Fruit fly (Drosophila melanogaster) S2 (cell line): ENCODE data around the gene TotF.

Experiments
- CG8478 ChIP-seq: fragments of >200 bp; optimal IDR thresholded peaks from 2 replicates; lab custom pipeline; 2018
- CTCF ChIP-seq, 2 experiments: fragments of >200 bp; optimal IDR thresholded peaks; 2 replicates each; lab custom pipeline; 2018

dm6 chr2L:19949600-19949999 is 37.4 kb upstream of the TotF start:
- TF ChIP-seq CG8478 (lab: Kevin White, UChicago) (no peak), CTCF (optimal IDR thresholded peaks at IDR 0.05; lab: Kevin White, UChicago) (no peak)
